Worm (Caenorhabditis elegans) whole organism, late embryonic: ENCODE results near the gene C54C6.11.

Experiments
- C08G9.2 ChIP-seq: sonication (generic microtip); optimal IDR thresholded peaks from 2 replicates; lab custom pipeline; 2016; ENCODE audit warnings: mild to moderate bottlenecking, missing genetic modification characterization, moderate library complexity, missing compliant biosample characterization
- C38D4.7 ChIP-seq: fragments of 200-800 bp; sonication (Bioruptor generic); optimal IDR thresholded peaks from 2 replicates; lab custom pipeline; 2018; ENCODE audit warnings: mild to moderate bottlenecking, missing genetic modification characterization, moderate library complexity, missing compliant biosample characterization
- F13H6.1 ChIP-seq: sonication (generic microtip); optimal IDR thresholded peaks from 2 replicates; lab custom pipeline; 2016; ENCODE audit warnings: missing genetic modification characterization, missing compliant biosample characterization
- K02D7.2 ChIP-seq: sonication (generic microtip); optimal IDR thresholded peaks from 2 replicates; lab custom pipeline; 2017; ENCODE audit warnings: mild to moderate bottlenecking, missing genetic modification characterization, missing compliant biosample characterization
- T23F11.4 ChIP-seq: fragments of 200-800 bp; sonication (Bioruptor generic); optimal IDR thresholded peaks from 2 replicates; lab custom pipeline; 2018; ENCODE audit warnings: mild to moderate bottlenecking, missing genetic modification characterization, missing compliant biosample characterization
- Y22D7AL.16 ChIP-seq: sonication (generic microtip); optimal IDR thresholded peaks from 2 replicates; lab custom pipeline; 2016; ENCODE audit warnings: missing genetic modification characterization, missing compliant biosample characterization
- ahr-1 ChIP-seq: sonication (generic microtip); optimal IDR thresholded peaks from 2 replicates; lab custom pipeline; 2016; ENCODE audit warnings: missing genetic modification characterization, missing compliant biosample characterization
- ama-1 ChIP-seq: fragments of 150-350 bp; optimal IDR thresholded peaks from 2 replicates; lab custom pipeline; 2014
- ceh-14 ChIP-seq: sonication (generic microtip); optimal IDR thresholded peaks from 2 replicates; lab custom pipeline; 2016; ENCODE audit warnings: missing genotype, missing genetic modification characterization, missing compliant biosample characterization
- ceh-18 ChIP-seq: sonication (generic microtip); optimal IDR thresholded peaks from 2 replicates; lab custom pipeline; 2016; ENCODE audit warnings: missing genetic modification characterization, missing compliant biosample characterization
- ceh-19 ChIP-seq: fragments of 200-800 bp; sonication (Bioruptor generic); optimal IDR thresholded peaks from 2 replicates; lab custom pipeline; 2018; ENCODE audit warnings: mild to moderate bottlenecking, missing genetic modification characterization, missing compliant biosample characterization
- ceh-2 ChIP-seq: sonication (generic microtip); optimal IDR thresholded peaks from 2 replicates; lab custom pipeline; 2016; ENCODE audit warnings: missing genotype, missing genetic modification characterization, missing compliant biosample characterization
- ceh-24 ChIP-seq: sonication (generic microtip); optimal IDR thresholded peaks from 2 replicates; lab custom pipeline; 2016; ENCODE audit warnings: mild to moderate bottlenecking, missing genetic modification characterization, missing compliant biosample characterization
- ceh-31 ChIP-seq: sonication (generic microtip); optimal IDR thresholded peaks from 2 replicates; lab custom pipeline; 2016; ENCODE audit warnings: missing genetic modification characterization, missing compliant biosample characterization
- ceh-34 ChIP-seq: sonication (generic microtip); optimal IDR thresholded peaks from 2 replicates; lab custom pipeline; 2016; ENCODE audit warnings: mild to moderate bottlenecking, missing genetic modification characterization, missing compliant biosample characterization
- ceh-45 ChIP-seq: fragments of 200-800 bp; sonication (Bioruptor generic); IDR thresholded peaks from 2 replicates; pipeline ENCODE4 v1.3.6; 2022; ENCODE audit warnings: missing genetic modification reagents, missing genetic modification characterization, missing compliant biosample characterization
- ceh-6 ChIP-seq: fragments of 200-800 bp; sonication (Bioruptor generic); optimal IDR thresholded peaks from 2 replicates; lab custom pipeline; 2018; ENCODE audit warnings: mild to moderate bottlenecking, missing genetic modification characterization, missing compliant biosample characterization
- dve-1 ChIP-seq: sonication (generic microtip); optimal IDR thresholded peaks from 2 replicates; lab custom pipeline; 2017; ENCODE audit warnings: antibody characterized with exemption, mild to moderate bottlenecking, missing genetic modification characterization, missing compliant biosample characterization
- elt-2 ChIP-seq: sonication (generic microtip); optimal IDR thresholded peaks from 2 replicates; lab custom pipeline; 2016; ENCODE audit warnings: missing genetic modification reagents, missing genetic modification characterization, missing compliant biosample characterization
- elt-4 ChIP-seq: sonication (generic microtip); optimal IDR thresholded peaks from 2 replicates; lab custom pipeline; 2016; ENCODE audit warnings: missing genetic modification characterization, missing compliant biosample characterization
- ets-4 ChIP-seq: sonication (generic microtip); optimal IDR thresholded peaks from 2 replicates; lab custom pipeline; 2016; ENCODE audit warnings: missing genetic modification characterization, missing compliant biosample characterization
- fkh-6 ChIP-seq: sonication (generic microtip); optimal IDR thresholded peaks from 2 replicates; lab custom pipeline; 2016; ENCODE audit warnings: missing genetic modification characterization, missing compliant biosample characterization
- hlh-13 ChIP-seq: fragments of 200-800 bp; sonication (Bioruptor generic); optimal IDR thresholded peaks from 2 replicates; lab custom pipeline; 2018; ENCODE audit warnings: mild to moderate bottlenecking, missing genetic modification characterization, missing compliant biosample characterization
- hlh-15 ChIP-seq: sonication (generic microtip); optimal IDR thresholded peaks from 2 replicates; lab custom pipeline; 2016; ENCODE audit warnings: missing genetic modification characterization, missing compliant biosample characterization
- hlh-8 ChIP-seq: sonication (generic microtip); optimal IDR thresholded peaks from 2 replicates; lab custom pipeline; 2016; ENCODE audit warnings: missing genotype, missing genetic modification characterization, missing compliant biosample characterization
- madf-2 ChIP-seq: sonication (generic microtip); optimal IDR thresholded peaks from 2 replicates; lab custom pipeline; 2017; ENCODE audit warnings: missing genetic modification characterization, missing compliant biosample characterization
- mec-3 ChIP-seq: sonication (generic microtip); optimal IDR thresholded peaks from 2 replicates; lab custom pipeline; 2016; ENCODE audit warnings: borderline replicate concordance, missing genetic modification characterization, missing compliant biosample characterization
- nfya-1 ChIP-seq: sonication (generic microtip); optimal IDR thresholded peaks from 2 replicates; lab custom pipeline; 2017; ENCODE audit warnings: missing genetic modification characterization, mild to moderate bottlenecking, missing compliant biosample characterization, antibody characterized with exemption, moderate library complexity
- nhr-232 ChIP-seq: sonication (generic microtip); optimal IDR thresholded peaks from 2 replicates; lab custom pipeline; 2016; ENCODE audit warnings: missing genetic modification characterization, missing compliant biosample characterization
- npax-4 ChIP-seq: sonication (generic microtip); optimal IDR thresholded peaks from 2 replicates; lab custom pipeline; 2016; ENCODE audit warnings: missing genetic modification characterization, missing compliant biosample characterization
- odd-2 ChIP-seq: sonication (generic microtip); optimal IDR thresholded peaks from 2 replicates; lab custom pipeline; 2017; ENCODE audit warnings: antibody characterized with exemption, mild to moderate bottlenecking, missing genetic modification characterization, missing compliant biosample characterization
- pha-2 ChIP-seq: sonication (generic microtip); optimal IDR thresholded peaks from 2 replicates; lab custom pipeline; 2017; ENCODE audit warnings: mild to moderate bottlenecking, missing genetic modification characterization, missing compliant biosample characterization
- pha-4 ChIP-seq: fragments of 150-350 bp; optimal IDR thresholded peaks from 2 replicates; lab custom pipeline; 2018; ENCODE audit warnings: missing biosample characterization, missing genetic modification reagents, missing genetic modification characterization
- pqm-1 ChIP-seq: sonication (generic microtip); optimal IDR thresholded peaks from 2 replicates; lab custom pipeline; 2016; ENCODE audit warnings: missing genetic modification characterization, missing compliant biosample characterization
- pros-1 ChIP-seq: fragments of 150-350 bp; optimal IDR thresholded peaks from 2 replicates; lab custom pipeline; 2014; ENCODE audit warnings: missing biosample characterization, missing genetic modification reagents, missing genetic modification characterization
- ref-2 ChIP-seq: sonication (generic microtip); optimal IDR thresholded peaks from 2 replicates; lab custom pipeline; 2016; ENCODE audit warnings: missing genetic modification characterization, missing compliant biosample characterization
- sdc-2 ChIP-seq: sonication (generic microtip); optimal IDR thresholded peaks from 2 replicates; lab custom pipeline; 2016; ENCODE audit warnings: missing genotype, missing genetic modification characterization, missing compliant biosample characterization
- syd-9 ChIP-seq: sonication (generic microtip); optimal IDR thresholded peaks from 2 replicates; lab custom pipeline; 2016; ENCODE audit warnings: mild to moderate bottlenecking, missing genetic modification characterization, moderate library complexity, missing compliant biosample characterization
- tbx-2 ChIP-seq: sonication (generic microtip); optimal IDR thresholded peaks from 2 replicates; lab custom pipeline; 2016; ENCODE audit warnings: missing genetic modification characterization, missing compliant biosample characterization
- ttx-3 ChIP-seq: sonication (generic microtip); optimal IDR thresholded peaks from 2 replicates; lab custom pipeline; 2016; ENCODE audit warnings: missing genetic modification reagents, missing genetic modification characterization, missing compliant biosample characterization
- unc-3 ChIP-seq, 2 experiments: fragments of 200-800 bp in 1 of 2; sonication (Bioruptor generic) in 1 of 2; sonication (generic microtip) in 1 of 2; conservative IDR thresholded peaks in 1 of 2; optimal IDR thresholded peaks in 1 of 2; 2 replicates each; pipeline versions ENCODE4 v1.3.6 to Lab custom; 2016 to 2022; ENCODE audit warnings: missing compliant biosample characterization in 2 of 2, missing genetic modification characterization in 2 of 2, missing genetic modification reagents in 1 of 2
- unc-42 ChIP-seq: sonication (generic microtip); optimal IDR thresholded peaks from 2 replicates; lab custom pipeline; 2016; ENCODE audit warnings: missing genotype, missing genetic modification characterization, missing compliant biosample characterization
- zip-5 ChIP-seq: sonication (generic microtip); optimal IDR thresholded peaks from 2 replicates; lab custom pipeline; 2016; ENCODE audit warnings: missing genetic modification characterization, missing compliant biosample characterization
- ztf-16 ChIP-seq: sonication (generic microtip); optimal IDR thresholded peaks from 2 replicates; lab custom pipeline; 2017; ENCODE audit warnings: missing genetic modification characterization, missing compliant biosample characterization

Gene C54C6.11

ce11 chrIII:3571371-3571902 is 23.3 kb downstream of the C54C6.11 start:
- TF ChIP-seq nhr-232 (tag; lab: Kevin White, UChicago) = no peak
- TF ChIP-seq C08G9.2 (tag; lab: Kevin White, UChicago) = no peak
- no peak for TF ChIP-seq ceh-2 (tag; lab: Kevin White, UChicago)
- TF ChIP-seq ceh-19 (GFP tag; lab: Kevin White, UChicago) = no peak
- no peak for TF ChIP-seq ceh-45
- no peak for TF ChIP-seq T23F11.4 (GFP tag; lab: Kevin White, UChicago)
- TF ChIP-seq elt-2 (tag; lab: Kevin White, UChicago) = peak; percentile 70
- no peak for TF ChIP-seq pha-2 (tag; lab: Kevin White, UChicago)

ce11 chrIII:3573281-3573680 is 25.2 kb downstream of the C54C6.11 start, which contains the start of gene nhr-6:
TSS of gene nhr-6 (plus strand) at chrIII:3573581.
- TF ChIP-seq C38D4.7 = no peak
- TF ChIP-seq ceh-14 (tag; lab: Kevin White, UChicago) = no peak
- TF ChIP-seq unc-42 (tag; lab: Kevin White, UChicago) = no peak

DNA sequence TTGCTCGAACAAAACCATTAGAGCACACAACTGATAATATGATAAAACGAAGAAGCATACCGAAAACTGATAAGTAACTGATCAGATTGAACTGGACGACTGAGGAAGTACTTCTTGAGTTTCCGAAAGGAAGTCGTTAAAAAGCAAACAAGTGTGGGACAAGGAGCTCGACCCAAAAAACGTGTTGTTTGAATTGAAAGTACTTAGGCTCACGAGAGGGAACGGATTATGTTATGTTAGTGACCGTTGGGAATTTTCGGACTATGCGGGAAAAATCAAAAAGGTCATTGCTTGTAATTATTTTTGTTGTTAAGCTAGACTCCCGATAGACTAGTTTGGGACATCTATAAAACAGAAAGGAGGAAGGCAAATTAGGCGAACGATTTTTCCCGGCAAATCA is 33.5 kb downstream of the C54C6.11 start, which contains the start of gene C48D5.3:
C48D5.3 (minus strand) TSS at position 101 of the 400 bp plus-strand sequence.
- TF ChIP-seq F13H6.1 (tag; lab: Kevin White, UChicago) (no peak), ref-2 (no peak), elt-4 (tag; lab: Kevin White, UChicago) (no peak), unc-3 (GFP tag; conservative IDR thresholded peaks at IDR 0.05; lab: Robert Waterston, UW) (no peak), unc-3 (tag; optimal IDR thresholded peaks at IDR 0.05; lab: Kevin White, UChicago) (no peak), nfya-1 (tag; lab: Kevin White, UChicago) (no peak), elt-2 (tag; lab: Kevin White, UChicago) (no peak), hlh-15 (tag; lab: Kevin White, UChicago) (no peak), C38D4.7 (no peak), tbx-2 (tag; lab: Kevin White, UChicago) (no peak), ceh-6 (GFP tag; lab: Kevin White, UChicago) (no peak), Y22D7AL.16 (tag; lab: Kevin White, UChicago) (no peak), hlh-8 (tag; lab: Kevin White, UChicago) (no peak), ets-4 (tag; lab: Kevin White, UChicago) (no peak), dve-1 (no peak)
- TF ChIP-seq, all 69 proteins: peak for 0

DNA sequence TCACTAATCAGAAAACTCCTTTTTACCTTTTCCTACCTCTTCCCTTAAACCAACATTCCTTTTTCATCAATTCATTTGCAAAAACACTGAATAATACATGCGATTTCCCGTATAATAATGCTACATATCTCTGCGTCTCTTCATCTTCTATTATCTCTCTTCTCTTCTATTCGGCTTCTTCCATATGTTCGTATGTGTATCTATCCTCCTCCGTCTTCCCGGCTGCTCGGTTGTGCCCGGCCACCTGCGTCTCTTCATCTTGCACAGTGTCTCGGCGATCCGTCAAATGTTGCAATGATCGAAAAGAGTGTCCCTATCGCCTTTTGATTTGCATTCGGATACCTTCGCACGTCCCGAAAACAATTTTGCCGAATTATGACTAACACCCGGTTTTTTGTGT is 35.2 kb downstream of the C54C6.11 start:
- no peak for TF ChIP-seq elt-4 (tag; lab: Kevin White, UChicago)
- TF ChIP-seq ttx-3 (tag; lab: Kevin White, UChicago) = no peak
- TF ChIP-seq nfya-1 (tag; lab: Kevin White, UChicago) = peak; percentile 6
- no peak for TF ChIP-seq syd-9 (tag; lab: Kevin White, UChicago)
- no peak for TF ChIP-seq ceh-45
- TF ChIP-seq mec-3 (tag; lab: Kevin White, UChicago) = no peak
- TF ChIP-seq pros-1 = no peak
- TF ChIP-seq ceh-24 (tag; lab: Kevin White, UChicago) = no peak
- TF ChIP-seq ahr-1 (tag; lab: Kevin White, UChicago) = no peak
- TF ChIP-seq hlh-13 (GFP tag; lab: Kevin White, UChicago) = no peak
- peak; percentile 3 for TF ChIP-seq ceh-18 (tag; lab: Kevin White, UChicago)
- peak; percentile 74 for TF ChIP-seq hlh-8 (tag; lab: Kevin White, UChicago)
- peak; percentile 8 for TF ChIP-seq pha-2 (tag; lab: Kevin White, UChicago)
- no peak for TF ChIP-seq odd-2 (tag; lab: Kevin White, UChicago)
- TF ChIP-seq pqm-1 (tag; lab: Kevin White, UChicago) = no peak
- no peak for TF ChIP-seq ceh-2 (tag; lab: Kevin White, UChicago)
- no peak for TF ChIP-seq sdc-2 (tag; lab: Kevin White, UChicago)
- no peak for TF ChIP-seq pha-4 (tag; lab: Kevin White, UChicago)
- no peak for TF ChIP-seq madf-2 (tag; lab: Kevin White, UChicago)
- TF ChIP-seq npax-4 (tag; lab: Kevin White, UChicago) = no peak
- TF ChIP-seq K02D7.2 (tag; lab: Kevin White, UChicago) = no peak
- no peak for TF ChIP-seq fkh-6
- TF ChIP-seq dve-1 = no peak
- no peak for TF ChIP-seq tbx-2 (tag; lab: Kevin White, UChicago)
- TF ChIP-seq ceh-34 (tag; lab: Kevin White, UChicago) = peak; percentile 64
- TF ChIP-seq C38D4.7 = no peak
- TF ChIP-seq T23F11.4 (GFP tag; lab: Kevin White, UChicago) = no peak
- no peak for TF ChIP-seq C08G9.2 (tag; lab: Kevin White, UChicago)
- TF ChIP-seq ztf-16 = no peak
- TF ChIP-seq ama-1 = no peak
- peak; percentile 1 for TF ChIP-seq ceh-31 (tag; lab: Kevin White, UChicago)
- TF ChIP-seq zip-5 (tag; lab: Kevin White, UChicago) = no peak
- no peak for TF ChIP-seq ets-4 (tag; lab: Kevin White, UChicago)
